3 worm cellular contexts compared by ENCODE assay signal in the genomic region with DNA sequence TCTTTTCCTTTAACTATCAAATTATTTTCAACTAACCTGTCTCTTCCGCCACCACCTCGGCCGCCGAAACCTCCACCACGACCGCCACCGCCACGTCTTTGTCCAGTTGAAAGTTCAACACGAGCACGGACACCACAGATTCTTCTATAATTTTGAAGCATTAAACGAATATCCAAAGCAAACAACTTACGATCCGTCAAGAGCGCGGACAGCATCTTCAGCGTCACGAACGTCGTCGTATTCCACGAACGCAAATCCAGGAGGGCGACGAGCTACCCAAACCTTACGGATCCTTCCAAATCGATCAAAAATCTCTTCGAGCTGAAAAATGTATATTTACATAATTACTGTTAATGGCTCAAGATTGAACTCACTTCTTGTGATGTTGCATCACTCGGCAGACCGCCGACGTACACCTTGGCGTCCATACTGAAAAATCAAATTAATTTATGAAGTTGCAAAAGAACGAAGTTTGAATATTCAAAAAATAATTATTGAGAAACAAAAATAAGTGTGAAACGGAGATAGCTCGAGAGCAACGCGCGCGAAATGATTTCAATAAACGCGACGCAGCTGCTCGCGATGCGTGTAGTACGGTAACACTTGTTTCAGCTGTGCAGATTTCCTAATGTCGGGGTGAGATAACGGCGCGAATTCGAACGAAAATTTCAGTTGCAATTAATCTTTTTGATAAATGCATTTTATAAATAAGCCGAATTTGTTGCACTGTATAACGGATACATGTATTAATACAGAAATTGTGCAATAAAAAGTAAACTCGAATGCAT.
A peak's percentile ranks its signal among the peaks of the same experiment; 100 is the strongest.
TF ChIP-seq lines count a peak whose summit lies in the region.

rsp-6 (minus strand) TSS at position 429 of the 788 bp plus-strand sequence.

TF ChIP-seq in whole organism, L2 larva, 48 proteins besides CTCF, POLR2A, EP300 and RAD21 (continued from another document):
- TF ChIP-seq ztf-11 (tag; optimal IDR thresholded peaks at IDR 0.05; lab: Kevin White, UChicago) (no peak), ztf-1 (GFP tag; conservative IDR thresholded peaks at IDR 0.05; lab: Robert Waterston, UW) (no peak), nhr-129 (tag; optimal IDR thresholded peaks at IDR 0.05; lab: Kevin White, UChicago) (peak; percentile 95), mbf-1 (tag; optimal IDR thresholded peaks at IDR 0.05; lab: Kevin White, UChicago) (no peak), ZK546.5 (tag; optimal IDR thresholded peaks at IDR 0.05; lab: Kevin White, UChicago) (peak; percentile 66), mab-5 (tag; optimal IDR thresholded peaks at IDR 0.05; lab: Kevin White, UChicago) (peak; percentile 88), alr-1 (tag; optimal IDR thresholded peaks at IDR 0.05; lab: Kevin White, UChicago) (peak; percentile 80), unc-55 (GFP tag; optimal IDR thresholded peaks at IDR 0.05; lab: Kevin White, UChicago) (peak; percentile 97), gmeb-1 (tag; optimal IDR thresholded peaks at IDR 0.05; lab: Kevin White, UChicago) (peak; percentile 88), F13H6.1 (tag; optimal IDR thresholded peaks at IDR 0.05; lab: Kevin White, UChicago) (peak; percentile 76), C34F6.9 (tag; optimal IDR thresholded peaks at IDR 0.05; lab: Kevin White, UChicago) (peak; percentile 90), lin-39 (tag; optimal IDR thresholded peaks at IDR 0.05; lab: Kevin White, UChicago) (peak; percentile 55), lsy-2 (tag; optimal IDR thresholded peaks at IDR 0.05; lab: Kevin White, UChicago) (peak; percentile 96 to 99), sem-4 (tag; optimal IDR thresholded peaks at IDR 0.05; lab: Kevin White, UChicago) (peak; percentile 48), lin-11 (tag; optimal IDR thresholded peaks at IDR 0.05; lab: Kevin White, UChicago) (peak; percentile 94), nhr-21 (tag; optimal IDR thresholded peaks at IDR 0.05; lab: Kevin White, UChicago) (peak; percentile 67), peb-1 (tag; optimal IDR thresholded peaks at IDR 0.05; lab: Kevin White, UChicago) (no peak), unc-62 (GFP tag; optimal IDR thresholded peaks at IDR 0.05; lab: Kevin White, UChicago) (no peak), crh-2 (tag; optimal IDR thresholded peaks at IDR 0.05; lab: Kevin White, UChicago) (peak; percentile 91), nhr-23 (tag; optimal IDR thresholded peaks at IDR 0.05; lab: Kevin White, UChicago) (no peak), Y55F3AM.14 (GFP tag; optimal IDR thresholded peaks at IDR 0.05; lab: Kevin White, UChicago) (no peak), nhr-12 (tag; optimal IDR thresholded peaks at IDR 0.05; lab: Kevin White, UChicago) (no peak), ama-1 (optimal IDR thresholded peaks at IDR 0.05; lab: Kevin White, UChicago) (peak; percentile 67), ztf-4 (tag; optimal IDR thresholded peaks at IDR 0.05; lab: Kevin White, UChicago) (peak; percentile 86), nhr-6 (tag; optimal IDR thresholded peaks at IDR 0.05; lab: Kevin White, UChicago) (peak; percentile 64), elt-1 (tag; optimal IDR thresholded peaks at IDR 0.05; lab: Kevin White, UChicago) (no peak), mdl-1 (tag; optimal IDR thresholded peaks at IDR 0.05; lab: Kevin White, UChicago) (peak in 1 of 2 experiments; percentile 62), snpc-4 (tag; optimal IDR thresholded peaks at IDR 0.05; lab: Kevin White, UChicago) (peak; percentile 71)

TF ChIP-seq in whole organism, L4 larva, 104 proteins besides CTCF, POLR2A, EP300 and RAD21 (continued from another document and continues in another):
- no peak for TF ChIP-seq ceh-28 (tag; optimal IDR thresholded peaks at IDR 0.05; lab: Kevin White, UChicago)
- no peak for TF ChIP-seq egl-43 (GFP tag; IDR thresholded peaks at IDR 0.05; lab: Robert Waterston, UW)
- TF ChIP-seq jun-1 (tag; optimal IDR thresholded peaks at IDR 0.05; lab: Kevin White, UChicago) = peak; percentile 15
- TF ChIP-seq snpc-1.2 (GFP tag; IDR thresholded peaks at IDR 0.05; lab: Robert Waterston, UW) = 0 out of 2 replicates have a peak, but pooled peaks have one; percentile 14
- peak; percentile 62 for TF ChIP-seq mxl-3 (GFP tag; optimal IDR thresholded peaks at IDR 0.05; lab: Kevin White, UChicago)
- TF ChIP-seq lin-13 (GFP tag; optimal IDR thresholded peaks at IDR 0.05; lab: Kevin White, UChicago) = peak; percentile 75
- TF ChIP-seq ZK337.2 (GFP tag; IDR thresholded peaks at IDR 0.05; lab: Robert Waterston, UW) = no peak
- peak; percentile 90 for TF ChIP-seq mes-2 (tag; optimal IDR thresholded peaks at IDR 0.05; lab: Kevin White, UChicago; ENCODE audit: poor library complexity, severe bottlenecking)
- TF ChIP-seq lir-3 (tag; optimal IDR thresholded peaks at IDR 0.05; lab: Kevin White, UChicago) = no peak
- peak; percentile 81 for TF ChIP-seq nhr-6 (tag; optimal IDR thresholded peaks at IDR 0.05; lab: Kevin White, UChicago)
- no peak for TF ChIP-seq Y5F2A.4 (GFP tag; optimal IDR thresholded peaks at IDR 0.05; lab: Kevin White, UChicago)
- TF ChIP-seq vab-7 (GFP tag; IDR thresholded peaks at IDR 0.05; lab: Robert Waterston, UW) = peak; percentile 58; the same call in 1 of the 2 replicates
- TF ChIP-seq lin-15B (tag; optimal IDR thresholded peaks at IDR 0.05; lab: Kevin White, UChicago) = peak; percentile 51
- TF ChIP-seq D1046.2 (GFP tag; IDR thresholded peaks at IDR 0.05; lab: Robert Waterston, UW) = peak; percentile 99
- TF ChIP-seq zfp-3 (GFP tag; conservative IDR thresholded peaks at IDR 0.05; lab: Robert Waterston, UW) = 0 out of 2 replicates have a peak, but pooled peaks have one; percentile 33
- peak; percentile 44 for TF ChIP-seq duxl-1 (tag; optimal IDR thresholded peaks at IDR 0.05; lab: Kevin White, UChicago; ENCODE audit: poor library complexity)
- TF ChIP-seq nhr-77 (tag; optimal IDR thresholded peaks at IDR 0.05; lab: Kevin White, UChicago) = peak; percentile 78
- TF ChIP-seq lin-29 (GFP tag; IDR thresholded peaks at IDR 0.05; lab: Robert Waterston, UW) = no peak
- TF ChIP-seq Y105C5A.15 (GFP tag; IDR thresholded peaks at IDR 0.05; lab: Robert Waterston, UW) = 0 out of 2 replicates have a peak, but pooled peaks have one; percentile 51
- TF ChIP-seq spr-1 (tag; optimal IDR thresholded peaks at IDR 0.05; lab: Kevin White, UChicago) = no peak
- peak; percentile 74 for TF ChIP-seq unc-130 (GFP tag; optimal IDR thresholded peaks at IDR 0.05; lab: Kevin White, UChicago)
- peak; percentile 91 for TF ChIP-seq mep-1 (tag; optimal IDR thresholded peaks at IDR 0.05; lab: Kevin White, UChicago)
- peak in 1 of 2 experiments; percentile 75 for TF ChIP-seq hif-1 (tag; optimal IDR thresholded peaks at IDR 0.05; lab: Kevin White, UChicago)
- peak; percentile 85 for TF ChIP-seq rbr-2 (tag; optimal IDR thresholded peaks at IDR 0.05; lab: Kevin White, UChicago)
- peak; percentile 81 for TF ChIP-seq T20F7.1 (GFP tag; optimal IDR thresholded peaks at IDR 0.05; lab: Kevin White, UChicago)
- peak; percentile 41; the same call in 1 of the 2 replicates for TF ChIP-seq ctbp-1 (GFP tag; IDR thresholded peaks at IDR 0.05; lab: Robert Waterston, UW)
- peak; percentile 33 for TF ChIP-seq F37D6.2 (tag; optimal IDR thresholded peaks at IDR 0.05; lab: Kevin White, UChicago)
- TF ChIP-seq nhr-102 (tag; optimal IDR thresholded peaks at IDR 0.05; lab: Kevin White, UChicago) = peak; percentile 61
- TF ChIP-seq F49E8.2 (tag; optimal IDR thresholded peaks at IDR 0.05; lab: Kevin White, UChicago; ENCODE audit: borderline replicate concordance) = no peak
- no peak for TF ChIP-seq fos-1 (tag; optimal IDR thresholded peaks at IDR 0.05; lab: Kevin White, UChicago)
- peak; percentile 96 for TF ChIP-seq aha-1 (tag; lab: Kevin White, UChicago)
- TF ChIP-seq arid-1 (GFP tag; conservative IDR thresholded peaks at IDR 0.05; lab: Robert Waterston, UW) = peak; percentile 69
- 0 out of 2 replicates have a peak, but pooled peaks have one; percentile 11 for TF ChIP-seq zip-11 (GFP tag; IDR thresholded peaks at IDR 0.05; lab: Robert Waterston, UW)
- peak; percentile 18; the same call in 1 of the 2 replicates for TF ChIP-seq Y48G9A.11 (GFP tag; IDR thresholded peaks at IDR 0.05; lab: Robert Waterston, UW)
- TF ChIP-seq lsy-2 (tag; optimal IDR thresholded peaks at IDR 0.05; lab: Kevin White, UChicago) = peak; percentile 97 to 99
- TF ChIP-seq tra-1 (GFP tag; IDR thresholded peaks at IDR 0.05; lab: Robert Waterston, UW) = no peak
- TF ChIP-seq dmd-6 (GFP tag; IDR thresholded peaks at IDR 0.05; lab: Robert Waterston, UW) = peak; percentile 26; the same call in 1 of the 2 replicates
- TF ChIP-seq aly-2 (tag; optimal IDR thresholded peaks at IDR 0.05; lab: Kevin White, UChicago) = no peak
- peak; percentile 61 for TF ChIP-seq pha-4 (GFP tag; IDR thresholded peaks at IDR 0.05; lab: Robert Waterston, UW)
- peak; percentile 43 for TF ChIP-seq pha-4 (tag; optimal IDR thresholded peaks at IDR 0.05; lab: Kevin White, UChicago)
- peak; percentile 86 for TF ChIP-seq lin-38 (GFP tag; IDR thresholded peaks at IDR 0.05; lab: Robert Waterston, UW)
- peak; percentile 60 for TF ChIP-seq nhr-28 (tag; optimal IDR thresholded peaks at IDR 0.05; lab: Kevin White, UChicago)
- peak; percentile 29 for TF ChIP-seq nhr-25 (tag; optimal IDR thresholded peaks at IDR 0.05; lab: Kevin White, UChicago; ENCODE audit: borderline replicate concordance, insufficient read depth)
- TF ChIP-seq dpl-1 (GFP tag; optimal IDR thresholded peaks at IDR 0.05; lab: Kevin White, UChicago) = peak; percentile 92
- TF ChIP-seq unc-39 (tag; optimal IDR thresholded peaks at IDR 0.05; lab: Kevin White, UChicago) = no peak
- peak; percentile 45; the same call in 1 of the 2 replicates for TF ChIP-seq hmg-1.1 (GFP tag; IDR thresholded peaks at IDR 0.05; lab: Robert Waterston, UW)

TF ChIP-seq in whole organism, mixed stage, embryonic, 35 proteins besides CTCF, POLR2A, EP300 and RAD21 (continued from another document):
- TF ChIP-seq hlh-1 (tag; optimal IDR thresholded peaks at IDR 0.05; lab: Kevin White, UChicago) = peak; percentile 95
- TF ChIP-seq nhr-237 (tag; optimal IDR thresholded peaks at IDR 0.05; lab: Kevin White, UChicago) = peak; percentile 86
